Fruit fly (Drosophila melanogaster) whole organism, embryonic: ENCODE data around the gene SdicB.

ENCODE experiments used
- Adf1 ChIP-seq: fragments of 200-800 bp; sonication (Bioruptor generic); IDR thresholded peaks from 2 replicates; pipeline ENCODE4 v1.3.6; 2022; ENCODE audit warnings: missing biosample characterization, missing genetic modification characterization
- B-H2 ChIP-seq: fragments of 200-800 bp; sonication (Bioruptor generic); optimal IDR thresholded peaks from 2 replicates; lab custom pipeline; 2018; ENCODE audit warnings: missing biosample characterization, mild to moderate bottlenecking, missing genetic modification characterization
- Blimp-1 ChIP-seq: fragments of 200-800 bp; sonication (Bioruptor generic); optimal IDR thresholded peaks from 3 replicates; lab custom pipeline; 2018; ENCODE audit warnings: missing biosample characterization, missing genetic modification characterization, mild to moderate bottlenecking, moderate library complexity, missing genetic modification reagents
- C15 ChIP-seq: fragments of 200-800 bp; sonication (Bioruptor generic); IDR thresholded peaks from 3 replicates; pipeline ENCODE4 v1.3.6; 2022; ENCODE audit warnings: missing biosample characterization, missing genetic modification characterization
- CG10209 ChIP-seq: fragments of 200-800 bp; sonication (Bioruptor generic); optimal IDR thresholded peaks from 3 replicates; lab custom pipeline; 2017; ENCODE audit warnings: missing biosample characterization, mild to moderate bottlenecking, missing genetic modification characterization, missing genetic modification reagents
- CG10543 ChIP-seq: fragments of 200-800 bp; sonication (Bioruptor generic); optimal IDR thresholded peaks from 3 replicates; lab custom pipeline; 2017; ENCODE audit warnings: missing biosample characterization, mild to moderate bottlenecking, missing genetic modification characterization, moderate library complexity
- CG12104 ChIP-seq: fragments of 200-800 bp; sonication (Bioruptor generic); optimal IDR thresholded peaks from 3 replicates; lab custom pipeline; 2016; ENCODE audit warnings: missing biosample characterization, missing genetic modification characterization
- CG12769 ChIP-seq: fragments of 200-800 bp; sonication (Bioruptor generic); optimal IDR thresholded peaks from 2 replicates; lab custom pipeline; 2019; ENCODE audit warnings: missing biosample characterization, mild to moderate bottlenecking, missing genetic modification characterization, moderate library complexity
- CG17612 ChIP-seq: fragments of 200-800 bp; sonication (Bioruptor generic); IDR thresholded peaks from 2 replicates; pipeline ENCODE4 v1.3.6; 2022; ENCODE audit warnings: missing biosample characterization, missing genetic modification characterization
- CG8290 ChIP-seq, 3 experiments: fragments of 200-800 bp; sonication (Bioruptor generic); optimal IDR thresholded peaks; 2 replicates each; lab custom pipeline; 2016 to 2019; ENCODE audit warnings: missing biosample characterization in 3 of 3, missing genetic modification characterization in 3 of 3, mild to moderate bottlenecking in 2 of 3, moderate library complexity in 1 of 3
- CG8765 ChIP-seq: fragments of 200-800 bp; sonication (Bioruptor generic); IDR thresholded peaks from 2 replicates; pipeline ENCODE4 v1.3.6; 2022; ENCODE audit warnings: missing biosample characterization, missing genetic modification characterization
- D19A ChIP-seq: fragments of 200-800 bp; optimal IDR thresholded peaks from 3 replicates; lab custom pipeline; 2019; ENCODE audit warnings: missing biosample characterization, mild to moderate bottlenecking, missing genetic modification characterization, moderate library complexity
- Dip2 ChIP-seq: fragments of 200-800 bp; sonication (Bioruptor generic); IDR thresholded peaks from 2 replicates; pipeline ENCODE4 v1.3.6; 2022; ENCODE audit warnings: missing biosample characterization, missing genetic modification characterization
- ERR ChIP-seq: fragments of 200-800 bp; sonication (Bioruptor generic); optimal IDR thresholded peaks from 2 replicates; lab custom pipeline; 2016; ENCODE audit warnings: missing biosample characterization, missing genetic modification characterization
- Ets65A ChIP-seq: fragments of 200-800 bp; sonication (Bioruptor generic); peaks from one replicate; lab custom pipeline; 2016; ENCODE audit warnings: missing biosample characterization, missing genetic modification characterization
- HLH3B ChIP-seq: fragments of 200-800 bp; sonication (Bioruptor generic); IDR thresholded peaks from 2 replicates; pipeline ENCODE4 v1.3.6; 2022; ENCODE audit warnings: missing biosample characterization, missing genetic modification characterization
- HLHmδ ChIP-seq: fragments of 200-800 bp; sonication (Bioruptor generic); optimal IDR thresholded peaks from 2 replicates; lab custom pipeline; 2018; ENCODE audit warnings: missing biosample characterization, mild to moderate bottlenecking, missing genetic modification characterization, moderate library complexity
- Kr ChIP-seq: fragments of 200-800 bp; sonication (Bioruptor generic); optimal IDR thresholded peaks from 2 replicates; lab custom pipeline; 2017; ENCODE audit warnings: missing biosample characterization, mild to moderate bottlenecking, missing genetic modification characterization
- Mad ChIP-seq: fragments of 200-800 bp; sonication (Bioruptor generic); optimal IDR thresholded peaks from 2 replicates; lab custom pipeline; 2016; ENCODE audit warnings: missing biosample characterization, missing genetic modification characterization
- Med ChIP-seq: fragments of 200-800 bp; sonication (Bioruptor generic); peaks from one replicate; lab custom pipeline; 2016; ENCODE audit warnings: missing biosample characterization, missing genetic modification characterization, mild to moderate bottlenecking, inconsistent platforms, moderate library complexity
- Meics ChIP-seq: fragments of 200-800 bp; sonication (Bioruptor generic); optimal IDR thresholded peaks from 2 replicates; lab custom pipeline; 2017; ENCODE audit warnings: missing biosample characterization, mild to moderate bottlenecking, missing genetic modification characterization
- Mes4 ChIP-seq: fragments of 200-800 bp; sonication (Bioruptor generic); optimal IDR thresholded peaks from 2 replicates; lab custom pipeline; 2016; ENCODE audit warnings: missing biosample characterization, missing genetic modification characterization
- Rx ChIP-seq: fragments of 200-800 bp; sonication (Bioruptor generic); IDR thresholded peaks from 2 replicates; pipeline ENCODE4 v1.3.6; 2022; ENCODE audit warnings: missing biosample characterization, missing genetic modification characterization
- Vsx1 ChIP-seq: fragments of 200-800 bp; sonication (Bioruptor generic); optimal IDR thresholded peaks from 2 replicates; lab custom pipeline; 2017; ENCODE audit warnings: missing biosample characterization, mild to moderate bottlenecking, missing genetic modification characterization, missing genetic modification reagents
- cas ChIP-seq: fragments of 200-800 bp; sonication (Bioruptor generic); IDR thresholded peaks from 2 replicates; pipeline ENCODE4 v1.3.6; 2022; ENCODE audit warnings: missing biosample characterization, missing genetic modification characterization
- cg ChIP-seq: fragments of 200-800 bp; sonication (Bioruptor generic); optimal IDR thresholded peaks from 3 replicates; lab custom pipeline; 2019; ENCODE audit warnings: missing biosample characterization, mild to moderate bottlenecking, missing genetic modification characterization, moderate library complexity
- chinmo ChIP-seq: fragments of 200-800 bp; sonication (Bioruptor generic); IDR thresholded peaks from 4 replicates; pipeline ENCODE4 v1.3.6; 2022; ENCODE audit warnings: missing biosample characterization, missing genetic modification characterization; ENCODE audit not compliant: partially characterized antibody
- crc ChIP-seq: fragments of 200-800 bp; sonication (Bioruptor generic); optimal IDR thresholded peaks from 2 replicates; lab custom pipeline; 2016; ENCODE audit warnings: missing biosample characterization, missing genetic modification characterization
- croc ChIP-seq: fragments of 200-800 bp; sonication (Bioruptor generic); conservative IDR thresholded peaks from 3 replicates; pipeline ENCODE4 v1.3.6; 2022; ENCODE audit warnings: missing biosample characterization, missing genetic modification characterization
- crol ChIP-seq: fragments of 200-800 bp; sonication (Bioruptor generic); IDR thresholded peaks from 2 replicates; pipeline ENCODE4 v1.3.6; 2022; ENCODE audit warnings: missing biosample characterization, missing genetic modification characterization
- exex ChIP-seq: fragments of 200-800 bp; sonication (Bioruptor generic); optimal IDR thresholded peaks from 4 replicates; lab custom pipeline; 2018; ENCODE audit warnings: missing biosample characterization, mild to moderate bottlenecking, missing genetic modification characterization, moderate library complexity
- gfzf ChIP-seq: fragments of 200-800 bp; sonication (Bioruptor generic); optimal IDR thresholded peaks from 2 replicates; lab custom pipeline; 2016; ENCODE audit warnings: missing biosample characterization, mild to moderate bottlenecking, missing genetic modification characterization, moderate library complexity
- gsb ChIP-seq: fragments of 200-800 bp; sonication (Bioruptor generic); IDR thresholded peaks from 2 replicates; pipeline ENCODE4 v1.3.6; 2022; ENCODE audit warnings: missing biosample characterization, missing genetic modification characterization
- her ChIP-seq: fragments of 200-800 bp; sonication (Bioruptor generic); optimal IDR thresholded peaks from 2 replicates; lab custom pipeline; 2016; ENCODE audit warnings: missing biosample characterization, missing genetic modification characterization
- kni ChIP-seq: fragments of 200-800 bp; sonication (Bioruptor generic); optimal IDR thresholded peaks from 3 replicates; lab custom pipeline; 2017; ENCODE audit warnings: mild to moderate bottlenecking, missing biosample characterization, missing genetic modification reagents, missing genetic modification characterization
- lilli ChIP-seq: fragments of 200-800 bp; sonication (Bioruptor generic); optimal IDR thresholded peaks from 3 replicates; lab custom pipeline; 2016; ENCODE audit warnings: missing biosample characterization, missing genetic modification characterization
- lmd ChIP-seq: fragments of 200-800 bp; sonication (Bioruptor generic); IDR thresholded peaks from 2 replicates; pipeline ENCODE4 v1.3.6; 2022; ENCODE audit warnings: missing biosample characterization, missing genetic modification characterization
- mld ChIP-seq: fragments of 200-800 bp; sonication (Bioruptor generic); IDR thresholded peaks from 3 replicates; pipeline ENCODE4 v1.3.6; 2022; ENCODE audit warnings: missing biosample characterization, missing genetic modification characterization; ENCODE audit not compliant: partially characterized antibody
- pum ChIP-seq: fragments of 200-800 bp; sonication (Bioruptor generic); optimal IDR thresholded peaks from 2 replicates; lab custom pipeline; 2016; ENCODE audit warnings: missing biosample characterization, missing genetic modification characterization
- ro ChIP-seq: fragments of 200-800 bp; sonication (Bioruptor generic); IDR thresholded peaks from 2 replicates; pipeline ENCODE4 v1.3.6; 2022; ENCODE audit warnings: missing biosample characterization, missing genetic modification characterization
- sr ChIP-seq: fragments of 200-800 bp; sonication (Bioruptor generic); IDR thresholded peaks from 3 replicates; pipeline ENCODE4 v1.3.6; 2022; ENCODE audit warnings: missing biosample characterization, missing genetic modification characterization
- stc ChIP-seq: fragments of 200-800 bp; sonication (Bioruptor generic); IDR thresholded peaks from 2 replicates; pipeline ENCODE4 v1.3.6; 2022; ENCODE audit warnings: missing biosample characterization, missing genetic modification characterization
- ttk ChIP-seq: fragments of 200-800 bp; sonication (Bioruptor generic); IDR thresholded peaks from 2 replicates; pipeline ENCODE4 v2.1.2; 2022; ENCODE audit warnings: missing biosample characterization, missing genetic modification characterization
- z ChIP-seq: fragments of 200-800 bp; sonication (Bioruptor generic); IDR thresholded peaks from 3 replicates; pipeline ENCODE4 v1.3.6; 2022; ENCODE audit warnings: missing biosample characterization, missing genetic modification characterization
- zen2 ChIP-seq: fragments of 200-800 bp; sonication (Bioruptor generic); IDR thresholded peaks from 3 replicates; pipeline ENCODE4 v1.3.6; 2022; ENCODE audit warnings: missing biosample characterization, missing genetic modification characterization; ENCODE audit not compliant: partially characterized antibody

Gene SdicB

dm6 chrX:20240518-20241186 is 31.2 kb upstream of the SdicB start:
- TF ChIP-seq chinmo (GFP tag; lab: Robert Waterston, UW) (no peak), Blimp-1 (GFP tag; lab: Kevin White, UChicago) (peak; percentile 68), Mes4 (GFP tag; lab: Kevin White, UChicago) (no peak), CG17612 (GFP tag; lab: Robert Waterston, UW) (peak; percentile 86), CG8290 (GFP tag; optimal IDR thresholded peaks at IDR 0.05; lab: Kevin White, UChicago) (peak; percentile 80), CG8290 (tag; optimal IDR thresholded peaks at IDR 0.05; lab: Kevin White, UChicago) (peak in 1 of 2 experiments; percentile 73), z (GFP tag; lab: Robert Waterston, UW) (no peak), Ets65A (GFP tag; lab: Kevin White, UChicago) (peak; percentile 84)
- TF ChIP-seq, all 482 proteins: peak for 4

- peak; percentile 7 for TF ChIP-seq Med (GFP tag; lab: Kevin White, UChicago)
- peak; percentile 45 for TF ChIP-seq cg (GFP tag; lab: Kevin White, UChicago)
- peak; percentile 4 for TF ChIP-seq kni (GFP tag; lab: Kevin White, UChicago)
- no peak for TF ChIP-seq Kr (GFP tag; lab: Kevin White, UChicago)
- peak; percentile 49; the same call in 1 of the 2 replicates for TF ChIP-seq Adf1 (GFP tag; lab: Robert Waterston, UW)
- TF ChIP-seq C15 (GFP tag; lab: Robert Waterston, UW), result no peak
- TF ChIP-seq CG10543 (GFP tag; lab: Kevin White, UChicago), result no peak
- TF ChIP-seq sr (GFP tag; lab: Robert Waterston, UW), result peak; percentile 33; the same call in 1 of the 3 replicates
- peak; percentile 48 for TF ChIP-seq CG12769
- TF ChIP-seq crol (GFP tag; lab: Robert Waterston, UW), result peak; percentile 26; the same call in 1 of the 2 replicates
Observed at dm6 chrX:20239608-20239941, 30.2 kb upstream of the SdicB start, which contains the start of gene obst-A. TSS of gene obst-A (plus strand) at chrX:20239855.

dm6 chrX:20238736-20239607 is 29.6 kb upstream of the SdicB start:
- TF ChIP-seq Vsx1 (no peak), gsb (GFP tag; lab: Robert Waterston, UW) (no peak), CG10209 (no peak), gfzf (GFP tag; lab: Kevin White, UChicago) (no peak), ro (GFP tag; lab: Robert Waterston, UW) (no peak), croc (GFP tag; lab: Robert Waterston, UW) (no peak), exex (tag; lab: Kevin White, UChicago) (no peak), D19A (tag; lab: Kevin White, UChicago) (peak; percentile 38), HLHmδ (GFP tag; lab: Kevin White, UChicago) (no peak), CG8765 (GFP tag; lab: Robert Waterston, UW) (no peak), Mad (GFP tag; lab: Kevin White, UChicago) (no peak), stc (no peak), CG12769 (peak; percentile 71), pum (no peak), zen2 (no peak), Rx (GFP tag; lab: Robert Waterston, UW) (no peak), Med (GFP tag; lab: Kevin White, UChicago) (peak; percentile 14), HLH3B (GFP tag; lab: Robert Waterston, UW) (no peak), her (GFP tag; lab: Kevin White, UChicago) (no peak), lmd (GFP tag; lab: Robert Waterston, UW) (0 out of 2 replicates have a peak, but pooled peaks have one; percentile 9), cas (GFP tag; lab: Robert Waterston, UW) (no peak), crc (GFP tag; lab: Kevin White, UChicago) (no peak), Meics (GFP tag; lab: Kevin White, UChicago) (no peak), mld (no peak), B-H2 (no peak), lilli (GFP tag; lab: Kevin White, UChicago) (no peak), Dip2 (GFP tag; lab: Robert Waterston, UW) (peak; percentile 70), ttk (GFP tag; lab: Robert Waterston, UW) (no peak), ERR (no peak), CG12104 (GFP tag; lab: Kevin White, UChicago) (no peak)
